Fruit fly (Drosophila melanogaster): ENCODE results near the gene Surf1.

dm6 chr3L:6972367-6972766 is 14.2 kb downstream of the Surf1 start, which contains the start of gene CG10063:
- no peak for TF ChIP-seq psq (optimal IDR thresholded peaks at IDR 0.05)
- no peak for TF ChIP-seq insv (optimal IDR thresholded peaks at IDR 0.05)
- TF ChIP-seq Myc (optimal IDR thresholded peaks at IDR 0.05), result no peak
- TF ChIP-seq Sin3A (optimal IDR thresholded peaks at IDR 0.05), result no peak
- TF ChIP-seq ttk (optimal IDR thresholded peaks at IDR 0.05), result no peak
- TF ChIP-seq h (optimal IDR thresholded peaks at IDR 0.05), result no peak
